Fruit fly (Drosophila melanogaster) whole organism, embryonic: ENCODE data around the gene CG46460.

ENCODE experiments used
- Adf1 ChIP-seq: fragments of 200-800 bp; sonication (Bioruptor generic); IDR thresholded peaks from 2 replicates; pipeline ENCODE4 v1.3.6; 2022; ENCODE audit warnings: missing biosample characterization, missing genetic modification characterization
- Antp ChIP-seq: fragments of 200-800 bp; sonication (Bioruptor generic); optimal IDR thresholded peaks from 3 replicates; lab custom pipeline; 2016; ENCODE audit warnings: missing biosample characterization, missing genetic modification characterization
- Atf-2 ChIP-seq: fragments of 200-800 bp; sonication (Bioruptor generic); optimal IDR thresholded peaks from 2 replicates; lab custom pipeline; 2016; ENCODE audit warnings: missing biosample characterization, missing genetic modification characterization
- CG10209 ChIP-seq: fragments of 200-800 bp; sonication (Bioruptor generic); optimal IDR thresholded peaks from 3 replicates; lab custom pipeline; 2017; ENCODE audit warnings: missing biosample characterization, mild to moderate bottlenecking, missing genetic modification characterization, missing genetic modification reagents
- CG11560 ChIP-seq: fragments of 200-800 bp; sonication (Bioruptor generic); IDR thresholded peaks from 3 replicates; pipeline ENCODE4 v1.3.6; 2022; ENCODE audit warnings: missing biosample characterization, missing genetic modification characterization
- CG12071 ChIP-seq: fragments of 200-800 bp; sonication (Bioruptor generic); optimal IDR thresholded peaks from 3 replicates; lab custom pipeline; 2018; ENCODE audit warnings: missing biosample characterization, mild to moderate bottlenecking, missing genetic modification characterization
- CG1647 ChIP-seq: fragments of 200-800 bp; sonication (Bioruptor generic); optimal IDR thresholded peaks from 3 replicates; lab custom pipeline; 2016; ENCODE audit warnings: missing biosample characterization, missing genetic modification characterization
- CG16813 ChIP-seq: fragments of 200-800 bp; sonication (Bioruptor generic); IDR thresholded peaks from 3 replicates; pipeline ENCODE4 v1.3.6; 2022; ENCODE audit warnings: missing biosample characterization, missing genetic modification characterization; ENCODE audit not compliant: partially characterized antibody
- CG17186 ChIP-seq: fragments of 200-800 bp; sonication (Bioruptor generic); optimal IDR thresholded peaks from 3 replicates; lab custom pipeline; 2017; ENCODE audit warnings: missing biosample characterization, missing genetic modification reagents, missing genetic modification characterization
- CG17361 ChIP-seq: fragments of 200-800 bp; sonication (Bioruptor generic); IDR thresholded peaks from 3 replicates; pipeline ENCODE4 v1.3.6; 2022; ENCODE audit warnings: missing biosample characterization, missing genetic modification characterization
- CG30020 ChIP-seq: fragments of 200-800 bp; optimal IDR thresholded peaks from 2 replicates; lab custom pipeline; 2019; ENCODE audit warnings: missing biosample characterization, mild to moderate bottlenecking, missing genetic modification characterization, moderate library complexity
- CG3163 ChIP-seq: fragments of 200-800 bp; sonication (Bioruptor generic); optimal IDR thresholded peaks from 3 replicates; lab custom pipeline; 2016; ENCODE audit warnings: missing biosample characterization, missing genetic modification characterization
- CG32767 ChIP-seq: fragments of 200-800 bp; sonication (Bioruptor generic); IDR thresholded peaks from 2 replicates; pipeline ENCODE4 v1.3.6; 2022; ENCODE audit warnings: missing biosample characterization, missing genetic modification characterization
- CG3407 ChIP-seq: fragments of 200-800 bp; sonication (Bioruptor generic); optimal IDR thresholded peaks from 2 replicates; lab custom pipeline; 2018; ENCODE audit warnings: missing biosample characterization, mild to moderate bottlenecking, missing genetic modification characterization
- CG4404 ChIP-seq: fragments of 200-800 bp; sonication (Bioruptor generic); IDR thresholded peaks from 2 replicates; pipeline ENCODE4 v1.3.6; 2022; ENCODE audit warnings: missing biosample characterization, missing genetic modification characterization
- CG7745 ChIP-seq: fragments of 200-800 bp; sonication (Bioruptor generic); optimal IDR thresholded peaks from 2 replicates; lab custom pipeline; 2018; ENCODE audit warnings: missing biosample characterization, mild to moderate bottlenecking, missing genetic modification characterization, moderate library complexity
- CG7963 ChIP-seq: fragments of 200-800 bp; sonication (Bioruptor generic); IDR thresholded peaks from 3 replicates; pipeline ENCODE4 v1.3.6; 2022; ENCODE audit warnings: missing biosample characterization, missing genetic modification characterization; ENCODE audit not compliant: partially characterized antibody
- D ChIP-seq, 2 experiments: fragments of 200-800 bp in 1 of 2; fragments of >200 bp in 1 of 2; sonication (Bioruptor generic) in 1 of 2; optimal IDR thresholded peaks; 2 replicates in 1 of 2; 3 replicates in 1 of 2; lab custom pipeline; 2017; ENCODE audit warnings: mild to moderate bottlenecking in 1 of 2, missing biosample characterization in 1 of 2, missing genetic modification characterization in 1 of 2, missing genetic modification reagents in 1 of 2
- Dfd ChIP-seq, 2 experiments: fragments of >200 bp; optimal IDR thresholded peaks; 2 replicates each; lab custom pipeline; 2017; ENCODE audit warnings: missing biosample characterization in 2 of 2, missing genetic modification characterization in 2 of 2
- Dip2 ChIP-seq: fragments of 200-800 bp; sonication (Bioruptor generic); IDR thresholded peaks from 2 replicates; pipeline ENCODE4 v1.3.6; 2022; ENCODE audit warnings: missing biosample characterization, missing genetic modification characterization
- Dip3 ChIP-seq: fragments of 200-800 bp; sonication (Bioruptor generic); optimal IDR thresholded peaks from 3 replicates; lab custom pipeline; 2016; ENCODE audit warnings: missing biosample characterization, missing genetic modification characterization
- Fer3 ChIP-seq: fragments of 200-800 bp; sonication (Bioruptor generic); optimal IDR thresholded peaks from 2 replicates; lab custom pipeline; 2018; ENCODE audit warnings: missing biosample characterization, mild to moderate bottlenecking, missing genetic modification characterization, moderate library complexity
- HHEX ChIP-seq: fragments of 200-800 bp; sonication (Bioruptor generic); optimal IDR thresholded peaks from 3 replicates; lab custom pipeline; 2017; ENCODE audit warnings: missing biosample characterization, mild to moderate bottlenecking, missing genetic modification characterization, missing genetic modification reagents
- Hand ChIP-seq: fragments of 200-800 bp; sonication (Bioruptor generic); optimal IDR thresholded peaks from 2 replicates; lab custom pipeline; 2017; ENCODE audit warnings: mild to moderate bottlenecking, missing biosample characterization, missing genetic modification reagents, missing genetic modification characterization
- Hr3 ChIP-seq: fragments of 200-800 bp; sonication (Bioruptor generic); optimal IDR thresholded peaks from 3 replicates; lab custom pipeline; 2016; ENCODE audit warnings: missing biosample characterization, missing genetic modification characterization
- Max ChIP-seq: fragments of 200-800 bp; sonication (Bioruptor generic); optimal IDR thresholded peaks from 2 replicates; lab custom pipeline; 2016; ENCODE audit warnings: missing biosample characterization, mild to moderate bottlenecking, missing genetic modification characterization
- Med ChIP-seq: fragments of 200-800 bp; sonication (Bioruptor generic); peaks from one replicate; lab custom pipeline; 2016; ENCODE audit warnings: missing biosample characterization, missing genetic modification characterization, mild to moderate bottlenecking, inconsistent platforms, moderate library complexity
- Nf-YB ChIP-seq: fragments of 200-800 bp; sonication (Bioruptor generic); optimal IDR thresholded peaks from 3 replicates; lab custom pipeline; 2019; ENCODE audit warnings: missing biosample characterization, mild to moderate bottlenecking, missing genetic modification characterization, moderate library complexity
- Nf-YC ChIP-seq: fragments of 200-800 bp; optimal IDR thresholded peaks from 3 replicates; lab custom pipeline; 2019; ENCODE audit warnings: missing biosample characterization, mild to moderate bottlenecking, missing genetic modification characterization, moderate library complexity
- Rx ChIP-seq: fragments of 200-800 bp; sonication (Bioruptor generic); IDR thresholded peaks from 2 replicates; pipeline ENCODE4 v1.3.6; 2022; ENCODE audit warnings: missing biosample characterization, missing genetic modification characterization
- ato ChIP-seq: fragments of 200-800 bp; sonication (Bioruptor generic); IDR thresholded peaks from 2 replicates; pipeline ENCODE4 v1.3.6; 2022; ENCODE audit warnings: missing biosample characterization, missing genetic modification characterization; ENCODE audit not compliant: partially characterized antibody
- cg ChIP-seq: fragments of 200-800 bp; sonication (Bioruptor generic); optimal IDR thresholded peaks from 3 replicates; lab custom pipeline; 2019; ENCODE audit warnings: missing biosample characterization, mild to moderate bottlenecking, missing genetic modification characterization, moderate library complexity
- chif ChIP-seq, 2 experiments: fragments of 200-800 bp; sonication (Bioruptor generic); optimal IDR thresholded peaks; 3 replicates each; lab custom pipeline; 2016; ENCODE audit warnings: missing biosample characterization in 2 of 2, missing genetic modification characterization in 2 of 2
- crol ChIP-seq: fragments of 200-800 bp; sonication (Bioruptor generic); IDR thresholded peaks from 2 replicates; pipeline ENCODE4 v1.3.6; 2022; ENCODE audit warnings: missing biosample characterization, missing genetic modification characterization
- esg ChIP-seq: fragments of 200-800 bp; sonication (Bioruptor generic); conservative IDR thresholded peaks from 2 replicates; pipeline ENCODE4 v1.3.6; 2022; ENCODE audit warnings: missing biosample characterization, missing genetic modification characterization
- ewg ChIP-seq: fragments of 200-800 bp; sonication (Bioruptor generic); optimal IDR thresholded peaks from 3 replicates; lab custom pipeline; 2017; ENCODE audit warnings: mild to moderate bottlenecking, missing biosample characterization, missing genetic modification reagents, missing genetic modification characterization
- gfzf ChIP-seq: fragments of 200-800 bp; sonication (Bioruptor generic); optimal IDR thresholded peaks from 2 replicates; lab custom pipeline; 2016; ENCODE audit warnings: missing biosample characterization, mild to moderate bottlenecking, missing genetic modification characterization, moderate library complexity
- onecut ChIP-seq: fragments of 200-800 bp; sonication (Bioruptor generic); IDR thresholded peaks from 2 replicates; pipeline ENCODE4 v1.3.6; 2022; ENCODE audit warnings: missing biosample characterization, missing genetic modification characterization
- pum ChIP-seq: fragments of 200-800 bp; sonication (Bioruptor generic); optimal IDR thresholded peaks from 2 replicates; lab custom pipeline; 2016; ENCODE audit warnings: missing biosample characterization, missing genetic modification characterization
- row ChIP-seq: fragments of 200-800 bp; sonication (Bioruptor generic); IDR thresholded peaks from 3 replicates; pipeline ENCODE4 v1.3.6; 2022; ENCODE audit warnings: missing biosample characterization, missing genetic modification characterization
- scrt ChIP-seq: fragments of 200-800 bp; sonication (Bioruptor generic); optimal IDR thresholded peaks from 2 replicates; lab custom pipeline; 2018; ENCODE audit warnings: missing biosample characterization, mild to moderate bottlenecking, missing genetic modification characterization, moderate library complexity
- sd ChIP-seq: fragments of 200-800 bp; sonication (Bioruptor generic); optimal IDR thresholded peaks from 3 replicates; lab custom pipeline; 2018; ENCODE audit warnings: missing biosample characterization, mild to moderate bottlenecking, missing genetic modification characterization, moderate library complexity
- slp2 ChIP-seq: fragments of 200-800 bp; sonication (Bioruptor generic); optimal IDR thresholded peaks from 2 replicates; lab custom pipeline; 2016; ENCODE audit warnings: missing biosample characterization, missing genetic modification characterization
- tap ChIP-seq: fragments of 200-800 bp; optimal IDR thresholded peaks from 3 replicates; lab custom pipeline; 2019; ENCODE audit warnings: missing biosample characterization, mild to moderate bottlenecking, missing genetic modification characterization, moderate library complexity
- tna ChIP-seq: fragments of 200-800 bp; sonication (Bioruptor generic); IDR thresholded peaks from 2 replicates; pipeline ENCODE4 v1.3.6; 2022; ENCODE audit warnings: missing biosample characterization, missing genetic modification characterization; ENCODE audit not compliant: partially characterized antibody
- toy ChIP-seq: fragments of 200-800 bp; sonication (Bioruptor generic); IDR thresholded peaks from 2 replicates; pipeline ENCODE4 v1.3.6; 2022; ENCODE audit warnings: missing biosample characterization, missing genetic modification characterization
- twi ChIP-seq: fragments of 200-800 bp; optimal IDR thresholded peaks from 2 replicates; lab custom pipeline; 2019; ENCODE audit warnings: missing biosample characterization, mild to moderate bottlenecking, missing genetic modification characterization, moderate library complexity
- vvl ChIP-seq: fragments of 200-800 bp; sonication (Bioruptor generic); IDR thresholded peaks from 2 replicates; pipeline ENCODE4 v1.3.6; 2022; ENCODE audit warnings: missing biosample characterization, missing genetic modification characterization

Gene CG46460

DNA sequence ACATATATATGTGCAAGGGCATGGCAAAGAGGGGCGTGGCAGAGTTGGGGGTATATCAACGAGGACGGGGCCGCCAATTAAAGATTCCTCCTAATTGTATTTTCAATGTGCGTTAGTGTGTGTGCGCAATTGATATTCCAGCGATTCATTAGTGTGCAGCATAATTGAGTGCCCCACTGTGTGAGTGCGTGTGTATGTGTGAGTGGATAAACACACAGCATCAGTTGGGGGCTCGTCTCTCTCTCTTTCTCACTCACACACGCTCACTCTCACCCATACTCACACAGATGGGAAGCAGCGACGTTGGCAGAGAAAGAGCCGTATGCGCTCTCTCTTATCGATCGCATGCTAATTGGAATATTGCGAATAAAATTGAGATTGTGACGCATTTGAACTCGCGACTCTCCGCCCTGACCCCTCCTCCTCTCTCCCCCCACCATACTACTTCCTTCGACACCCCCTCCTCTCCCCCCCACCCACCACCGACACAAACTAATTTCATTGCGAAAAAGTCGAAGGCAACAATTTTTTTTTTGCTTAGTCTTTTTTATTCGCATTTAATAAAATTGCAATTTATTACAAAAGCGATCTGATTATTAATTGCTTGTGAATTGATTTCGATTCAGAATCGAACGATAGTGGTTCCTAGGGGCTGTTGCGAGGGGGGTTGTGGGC, 6.6 kb upstream of the CG46460 start (continued):
- TF ChIP-seq crol (GFP tag; lab: Robert Waterston, UW) (peak; percentile 30; the same call in 1 of the 2 replicates), CG3407 (no peak), CG3163 (GFP tag; lab: Kevin White, UChicago) (no peak), pum (no peak), scrt (GFP tag; lab: Kevin White, UChicago) (no peak), Fer3 (tag; lab: Kevin White, UChicago) (no peak), CG7745 (tag; lab: Kevin White, UChicago) (no peak), Adf1 (peak; percentile 58), Dfd (GFP tag; optimal IDR thresholded peaks at IDR 0.05; lab: Kevin White, UChicago) (no peak), esg (GFP tag; lab: Robert Waterston, UW) (no peak), CG11560 (tag; lab: Robert Waterston, UW) (no peak), Dip2 (GFP tag; lab: Robert Waterston, UW) (no peak), D (optimal IDR thresholded peaks at IDR 0.05; lab: Kevin White, UChicago) (peak; percentile 43), D (GFP tag; optimal IDR thresholded peaks at IDR 0.05; lab: Kevin White, UChicago) (no peak), Nf-YB (GFP tag; lab: Kevin White, UChicago) (peak; percentile 61), CG16813 (GFP tag; lab: Robert Waterston, UW) (no peak), Med (peak; percentile 54), tna (GFP tag; lab: Robert Waterston, UW) (peak; percentile 30; the same call in 1 of the 2 replicates), Atf-2 (GFP tag; lab: Kevin White, UChicago) (no peak), onecut (GFP tag; lab: Robert Waterston, UW) (peak; percentile 65), HHEX (GFP tag; lab: Kevin White, UChicago) (no peak), cg (GFP tag; lab: Kevin White, UChicago) (peak; percentile 94), Max (GFP tag; lab: Kevin White, UChicago) (no peak), Dip3 (GFP tag; lab: Kevin White, UChicago) (no peak), twi (tag; lab: Kevin White, UChicago) (no peak), toy (GFP tag; lab: Robert Waterston, UW) (no peak), CG7963 (GFP tag; lab: Robert Waterston, UW) (0 out of 3 replicates have a peak, but pooled peaks have one; percentile 18), CG17361 (GFP tag; lab: Robert Waterston, UW) (no peak), CG4404 (GFP tag; lab: Robert Waterston, UW) (no peak), vvl (peak; percentile 57), Nf-YC (tag; lab: Kevin White, UChicago) (peak; percentile 45), CG1647 (no peak)

DNA sequence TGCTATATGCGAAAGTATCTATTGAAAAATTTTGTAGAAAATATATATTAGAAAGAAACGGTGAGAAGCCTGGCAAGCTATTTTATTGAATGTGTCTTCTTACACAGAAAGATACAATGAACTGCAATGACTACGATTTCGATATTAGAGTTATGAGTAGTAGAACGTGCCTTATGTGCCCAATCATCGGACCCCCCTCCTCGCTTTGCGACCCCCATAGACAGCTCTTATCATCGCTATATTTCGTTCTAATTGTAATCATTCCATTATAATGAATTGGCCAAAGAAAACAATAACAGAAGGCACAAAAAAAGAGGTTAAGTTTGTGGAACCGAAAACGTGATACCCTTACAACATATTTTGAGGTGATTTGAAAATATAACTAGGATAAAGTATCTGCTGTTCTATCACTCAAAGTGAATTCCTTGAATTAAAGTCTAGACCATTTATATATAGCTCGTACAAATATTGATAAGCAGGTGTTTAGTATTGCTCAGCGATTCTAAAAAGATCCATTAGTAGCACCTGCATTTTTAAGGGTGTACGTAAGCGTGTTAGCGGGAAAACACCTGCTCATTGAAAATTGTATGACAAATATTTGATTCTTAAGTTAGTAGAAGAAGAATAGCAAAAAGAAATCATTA, 5.7 kb upstream of the CG46460 start:
- TF ChIP-seq row (GFP tag; lab: Robert Waterston, UW): peak; percentile 55
- TF ChIP-seq CG17186 (GFP tag; lab: Kevin White, UChicago): no peak
- TF ChIP-seq Hr3 (GFP tag; lab: Kevin White, UChicago): no peak
- no peak for TF ChIP-seq CG11560 (tag; lab: Robert Waterston, UW)
- TF ChIP-seq CG30020: no peak
- peak; percentile 6 for TF ChIP-seq CG12071
- TF ChIP-seq chif (GFP tag; optimal IDR thresholded peaks at IDR 0.05; lab: Kevin White, UChicago): peak in 1 of 2 experiments; percentile 12
- no peak for TF ChIP-seq tap (tag; lab: Kevin White, UChicago)
- TF ChIP-seq Rx: no peak
- TF ChIP-seq Hand (GFP tag; lab: Kevin White, UChicago): no peak
- TF ChIP-seq Antp: no peak
- TF ChIP-seq ewg (GFP tag; lab: Kevin White, UChicago): no peak
- TF ChIP-seq HHEX (GFP tag; lab: Kevin White, UChicago): no peak
- no peak for TF ChIP-seq Nf-YB (GFP tag; lab: Kevin White, UChicago)
- peak; percentile 21 for TF ChIP-seq CG10209 (GFP tag; lab: Kevin White, UChicago)
- TF ChIP-seq sd (tag; lab: Kevin White, UChicago): no peak
- TF ChIP-seq gfzf (GFP tag; lab: Kevin White, UChicago): no peak
- TF ChIP-seq slp2: no peak
- no peak for TF ChIP-seq CG32767 (GFP tag; lab: Robert Waterston, UW)
- TF ChIP-seq ato: no peak
